Worm (Caenorhabditis elegans) whole organism, late embryonic: ENCODE results near the gene F46B3.14.

Experiments
- ceh-9 ChIP-seq: sonication (generic microtip); optimal IDR thresholded peaks from 2 replicates; lab custom pipeline; 2016; ENCODE audit warnings: mild to moderate bottlenecking, missing genetic modification characterization, inconsistent platforms, missing compliant biosample characterization
- che-1 ChIP-seq: sonication (generic microtip); optimal IDR thresholded peaks from 2 replicates; lab custom pipeline; 2016; ENCODE audit warnings: mild to moderate bottlenecking, missing genetic modification characterization, missing compliant biosample characterization
- dmd-4 ChIP-seq: sonication (generic microtip); optimal IDR thresholded peaks from 2 replicates; lab custom pipeline; 2016; ENCODE audit warnings: borderline replicate concordance, missing genetic modification characterization, missing compliant biosample characterization
- fkh-10 ChIP-seq: fragments of 150-350 bp; optimal IDR thresholded peaks from 2 replicates; lab custom pipeline; 2014; ENCODE audit warnings: missing biosample characterization, missing genetic modification reagents, missing genetic modification characterization
- lin-11 ChIP-seq: fragments of 200-800 bp; sonication (Bioruptor generic); optimal IDR thresholded peaks from 2 replicates; lab custom pipeline; 2018; ENCODE audit warnings: mild to moderate bottlenecking, missing genetic modification characterization, missing compliant biosample characterization
- nfya-1 ChIP-seq: sonication (generic microtip); optimal IDR thresholded peaks from 2 replicates; lab custom pipeline; 2017; ENCODE audit warnings: missing genetic modification characterization, mild to moderate bottlenecking, missing compliant biosample characterization, antibody characterized with exemption, moderate library complexity
- pha-4 ChIP-seq: fragments of 150-350 bp; optimal IDR thresholded peaks from 2 replicates; lab custom pipeline; 2018; ENCODE audit warnings: missing biosample characterization, missing genetic modification reagents, missing genetic modification characterization
- pqm-1 ChIP-seq: sonication (generic microtip); optimal IDR thresholded peaks from 2 replicates; lab custom pipeline; 2016; ENCODE audit warnings: missing genetic modification characterization, missing compliant biosample characterization

DNA sequence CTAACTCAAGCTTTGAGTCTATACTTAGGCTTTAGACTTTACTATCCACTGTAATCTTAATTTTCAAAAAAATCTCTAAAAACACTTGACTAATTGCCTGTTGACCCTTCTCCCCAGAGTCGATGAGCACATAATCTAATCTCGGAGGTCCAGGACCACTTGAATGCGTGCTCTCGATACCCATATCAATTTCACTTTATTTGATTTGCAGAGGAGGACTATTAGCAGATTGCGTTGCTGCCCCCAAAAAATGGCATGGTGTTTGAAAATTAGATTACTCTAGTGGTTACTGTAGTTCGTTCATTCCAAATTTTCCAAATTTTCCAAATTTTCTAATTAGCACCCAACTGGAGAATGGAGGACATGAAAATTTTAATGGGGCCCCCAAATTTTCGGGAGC lies 14.3 kb upstream of the F46B3.14 start:
- no peak for TF ChIP-seq dmd-4
- no peak for TF ChIP-seq pha-4 (tag; lab: Kevin White, UChicago)
- TF ChIP-seq pqm-1 (tag; lab: Kevin White, UChicago), result no peak
- no peak for TF ChIP-seq ceh-9 (tag; lab: Kevin White, UChicago)
- no peak for TF ChIP-seq lin-11 (tag; lab: Kevin White, UChicago)
- TF ChIP-seq nfya-1 (tag; lab: Kevin White, UChicago), result no peak
- TF ChIP-seq fkh-10 (GFP tag; lab: Kevin White, UChicago), result no peak
- no peak for TF ChIP-seq che-1
